Worm (Caenorhabditis elegans) whole organism, L4/young adult: Measurements from ENCODE around the gene col-117.

Experiments
- W03F9.2 ChIP-seq: fragments of 150-350 bp; optimal IDR thresholded peaks from 2 replicates; lab custom pipeline; 2014; ENCODE audit warnings: missing biosample characterization, missing genetic modification characterization
- him-1 ChIP-seq: sonication (generic microtip); optimal IDR thresholded peaks from 2 replicates; lab custom pipeline; 2016; ENCODE audit warnings: missing genotype, missing genetic modification reagents, missing genetic modification characterization, missing compliant biosample characterization

ce11 chrIV:8786654-8787053 is 37.3 kb downstream of the col-117 start, which contains the start of gene C33D9.8:
- no peak for TF ChIP-seq him-1
- no peak for TF ChIP-seq W03F9.2
